Worm (Caenorhabditis elegans): Measurements from ENCODE around the gene mdt-4.
"Not testable (repeated sequence)": the region's sequence is repeated elsewhere in the genome, so short reads cannot be mapped to it uniquely, and the experiment has no call there.

Gene mdt-4

ce11 chrII:4916462-4916861, 27.3 kb downstream of the mdt-4 start, which contains the start of gene msp-31:
Gene msp-31, minus strand, starts transcription at chrII:4916562.
- not testable (repeated sequence) for TF ChIP-seq set-16, ctbp-1, Y48G9A.11 (GFP tag; IDR thresholded peaks at IDR 0.05)

- TF ChIP-seq rbr-2 (tag; optimal IDR thresholded peaks at IDR 0.05) (no peak), aha-1 (tag) (peak; percentile 48)
Measured at ce11 chrII:4915572-4915971, 28.2 kb downstream of the mdt-4 start.

- TF ChIP-seq Y75B8A.6 (GFP tag; IDR thresholded peaks at IDR 0.05): no peak
- TF ChIP-seq unc-130 (GFP tag; optimal IDR thresholded peaks at IDR 0.05): peak; percentile 10
- TF ChIP-seq lin-39 (tag; optimal IDR thresholded peaks at IDR 0.05): no peak
- TF ChIP-seq unc-39 (tag; optimal IDR thresholded peaks at IDR 0.05): no peak
- peak; percentile 10 for TF ChIP-seq F49E8.2 (tag; optimal IDR thresholded peaks at IDR 0.05; ENCODE audit: borderline replicate concordance)
- no peak for TF ChIP-seq dmd-6 (GFP tag; IDR thresholded peaks at IDR 0.05)
- TF ChIP-seq tag-97 (GFP tag; IDR thresholded peaks at IDR 0.05): no peak
- no peak for TF ChIP-seq nhr-237 (tag; optimal IDR thresholded peaks at IDR 0.05)
- TF ChIP-seq lin-1 (GFP tag; IDR thresholded peaks at IDR 0.05): no peak
- no peak for TF ChIP-seq lin-38 (GFP tag; IDR thresholded peaks at IDR 0.05)
- TF ChIP-seq ceh-62 (tag; optimal IDR thresholded peaks at IDR 0.05): no peak
- TF ChIP-seq madf-5 (GFP tag; IDR thresholded peaks at IDR 0.05): no peak
- TF ChIP-seq nhr-42 (GFP tag; IDR thresholded peaks at IDR 0.05): no peak
- no peak for TF ChIP-seq ZK337.2 (GFP tag; IDR thresholded peaks at IDR 0.05)
- TF ChIP-seq dmd-9 (GFP tag; IDR thresholded peaks at IDR 0.05): no peak
- no peak for TF ChIP-seq nhr-6 (tag; optimal IDR thresholded peaks at IDR 0.05)
- TF ChIP-seq lsy-2 (tag; optimal IDR thresholded peaks at IDR 0.05): peak in 1 of 2 experiments; percentile 58
- no peak for TF ChIP-seq madf-9 (GFP tag; conservative IDR thresholded peaks at IDR 0.05)
- TF ChIP-seq hmg-1.1 (GFP tag; IDR thresholded peaks at IDR 0.05): no peak
Measured at ce11 chrII:4914214-4914613, 29.5 kb downstream of the mdt-4 start, which contains the start of gene R05F9.11. Gene R05F9.11, minus strand, starts transcription at chrII:4914218.

- TF ChIP-seq lsy-2 (tag; optimal IDR thresholded peaks at IDR 0.05): peak in 1 of 2 experiments; percentile 16
- no peak for TF ChIP-seq F44E2.7 (GFP tag; IDR thresholded peaks at IDR 0.05)
- no peak for TF ChIP-seq rbr-2 (tag; optimal IDR thresholded peaks at IDR 0.05)
- TF ChIP-seq D1046.2 (GFP tag; IDR thresholded peaks at IDR 0.05): no peak
- TF ChIP-seq skn-1 (tag; optimal IDR thresholded peaks at IDR 0.05): no peak
- TF ChIP-seq dmd-6 (GFP tag; IDR thresholded peaks at IDR 0.05): 0 out of 2 replicates have a peak, but pooled peaks have one; percentile 13
- TF ChIP-seq nhr-28 (tag; optimal IDR thresholded peaks at IDR 0.05): peak; percentile 32
- no peak for TF ChIP-seq lin-13 (GFP tag; optimal IDR thresholded peaks at IDR 0.05)
- no peak for TF ChIP-seq dpl-1 (GFP tag; optimal IDR thresholded peaks at IDR 0.05)
- no peak for TF ChIP-seq madf-5 (GFP tag; IDR thresholded peaks at IDR 0.05)
- peak; percentile 14; the same call in 1 of the 2 replicates for TF ChIP-seq ceh-20 (GFP tag; IDR thresholded peaks at IDR 0.05)
- TF ChIP-seq zfp-3 (GFP tag; conservative IDR thresholded peaks at IDR 0.05): no peak
- TF ChIP-seq ZK337.2 (GFP tag; IDR thresholded peaks at IDR 0.05): no peak
- TF ChIP-seq mes-2 (tag; optimal IDR thresholded peaks at IDR 0.05; ENCODE audit: poor library complexity, severe bottlenecking): peak; percentile 2
- TF ChIP-seq Y105C5A.15 (GFP tag; IDR thresholded peaks at IDR 0.05): no peak
- no peak for TF ChIP-seq nhr-6 (tag; optimal IDR thresholded peaks at IDR 0.05)
- no peak for TF ChIP-seq nhr-25 (tag; optimal IDR thresholded peaks at IDR 0.05; ENCODE audit: borderline replicate concordance, insufficient read depth)
- TF ChIP-seq egl-27 (tag; optimal IDR thresholded peaks at IDR 0.05): no peak
- TF ChIP-seq nhr-10 (tag; optimal IDR thresholded peaks at IDR 0.05): no peak
- no peak for TF ChIP-seq arid-1 (GFP tag; conservative IDR thresholded peaks at IDR 0.05)
- TF ChIP-seq hlh-11 (tag; optimal IDR thresholded peaks at IDR 0.05): peak; percentile 59
- TF ChIP-seq unc-62 (GFP tag; optimal IDR thresholded peaks at IDR 0.05 in 1 of 2): peak in 1 of 2 experiments; percentile 70
- no peak for TF ChIP-seq unc-62 (tag; optimal IDR thresholded peaks at IDR 0.05)
- no peak for TF ChIP-seq lin-15B (tag; optimal IDR thresholded peaks at IDR 0.05)
- TF ChIP-seq nhr-76 (tag; optimal IDR thresholded peaks at IDR 0.05): no peak
- TF ChIP-seq F26F4.8 (GFP tag; conservative IDR thresholded peaks at IDR 0.05): no peak
- TF ChIP-seq lin-39 (tag; optimal IDR thresholded peaks at IDR 0.05): no peak
- TF ChIP-seq mxl-3 (GFP tag; optimal IDR thresholded peaks at IDR 0.05): peak; percentile 24
- peak in 1 of 2 experiments; percentile 22 for TF ChIP-seq mdl-1 (tag; optimal IDR thresholded peaks at IDR 0.05)
- TF ChIP-seq aha-1 (tag): peak; percentile 37
- TF ChIP-seq ctbp-1 (GFP tag; IDR thresholded peaks at IDR 0.05): 0 out of 2 replicates have a peak, but pooled peaks have one; percentile 48
Measured at ce11 chrII:4908160-4908559, 35.6 kb downstream of the mdt-4 start.
